Fruit fly (Drosophila melanogaster) whole organism, prepupa: ENCODE results near the gene CG31680.
A peak's percentile ranks its signal among the peaks of the same experiment; 100 is the strongest.

Experiments
- Blimp-1 ChIP-seq: fragments of 200-800 bp; sonication (Bioruptor generic); optimal IDR thresholded peaks from 3 replicates; lab custom pipeline; 2017; ENCODE audit warnings: missing biosample characterization, missing genetic modification characterization, mild to moderate bottlenecking, moderate library complexity, missing genetic modification reagents
- CG10631 ChIP-seq: fragments of 200-800 bp; sonication (Bioruptor generic); optimal IDR thresholded peaks from 2 replicates; lab custom pipeline; 2016; ENCODE audit warnings: missing biosample characterization, missing genetic modification characterization
- CG10669 ChIP-seq: fragments of 200-800 bp; sonication (Bioruptor generic); optimal IDR thresholded peaks from 3 replicates; lab custom pipeline; 2018; ENCODE audit warnings: missing biosample characterization, mild to moderate bottlenecking, missing genetic modification characterization, moderate library complexity
- CG11762 ChIP-seq: fragments of 200-800 bp; sonication (Bioruptor generic); optimal IDR thresholded peaks from 3 replicates; lab custom pipeline; 2016; ENCODE audit warnings: missing biosample characterization, missing genetic modification characterization; ENCODE audit not compliant: insufficient read depth
- CG11902 ChIP-seq: fragments of 200-800 bp; sonication (Bioruptor generic); optimal IDR thresholded peaks from 3 replicates; lab custom pipeline; 2016; ENCODE audit warnings: missing biosample characterization, missing genetic modification characterization
- CG1621 ChIP-seq: fragments of 200-800 bp; sonication (Bioruptor generic); optimal IDR thresholded peaks from 3 replicates; lab custom pipeline; 2018; ENCODE audit warnings: missing biosample characterization, mild to moderate bottlenecking, missing genetic modification characterization
- CG3032 ChIP-seq: fragments of 200-800 bp; optimal IDR thresholded peaks from 2 replicates; lab custom pipeline; 2019; ENCODE audit warnings: missing biosample characterization, mild to moderate bottlenecking, missing genetic modification characterization, moderate library complexity
- CG34406 ChIP-seq: fragments of 200-800 bp; sonication (Bioruptor generic); optimal IDR thresholded peaks from 3 replicates; lab custom pipeline; 2016; ENCODE audit warnings: missing biosample characterization, missing genetic modification characterization
- CG3919 ChIP-seq: fragments of 200-800 bp; sonication (Bioruptor generic); optimal IDR thresholded peaks from 3 replicates; lab custom pipeline; 2016; ENCODE audit warnings: missing biosample characterization, missing genetic modification characterization
- CG6163 ChIP-seq: fragments of 200-800 bp; sonication (Bioruptor generic); IDR thresholded peaks from 3 replicates; pipeline ENCODE4 v1.3.6; 2022; ENCODE audit warnings: missing biosample characterization, missing genetic modification characterization
- CG6276 ChIP-seq: fragments of 200-800 bp; sonication (Bioruptor generic); optimal IDR thresholded peaks from 2 replicates; lab custom pipeline; 2017; ENCODE audit warnings: missing biosample characterization, mild to moderate bottlenecking, missing genetic modification characterization
- CG6854 ChIP-seq: fragments of 200-800 bp; sonication (Bioruptor generic); optimal IDR thresholded peaks from 2 replicates; lab custom pipeline; 2017; ENCODE audit warnings: missing biosample characterization, mild to moderate bottlenecking, missing genetic modification characterization
- CG8319 ChIP-seq: fragments of 200-800 bp; sonication (Bioruptor generic); optimal IDR thresholded peaks from 3 replicates; lab custom pipeline; 2016; ENCODE audit warnings: missing biosample characterization, missing genetic modification characterization
- CG8632 ChIP-seq: fragments of 200-800 bp; sonication (Bioruptor generic); optimal IDR thresholded peaks from 3 replicates; lab custom pipeline; 2016; ENCODE audit warnings: missing biosample characterization, missing genetic modification characterization
- CG9139 ChIP-seq: fragments of 200-800 bp; sonication (Bioruptor generic); optimal IDR thresholded peaks from 3 replicates; lab custom pipeline; 2017; ENCODE audit warnings: missing biosample characterization, mild to moderate bottlenecking, missing genetic modification characterization
- Eip75B ChIP-seq: fragments of 200-800 bp; sonication (Bioruptor generic); optimal IDR thresholded peaks from 3 replicates; lab custom pipeline; 2016; ENCODE audit warnings: missing biosample characterization, missing genetic modification characterization
- Eip78C ChIP-seq: fragments of 200-800 bp; sonication (Bioruptor generic); peaks from one replicate; lab custom pipeline; 2016; ENCODE audit warnings: missing biosample characterization, missing genetic modification characterization
- Eip93F ChIP-seq: fragments of 200-800 bp; sonication (Bioruptor generic); optimal IDR thresholded peaks from 2 replicates; lab custom pipeline; 2016; ENCODE audit warnings: missing biosample characterization, mild to moderate bottlenecking, missing genetic modification characterization
- Ets21C ChIP-seq: fragments of 200-800 bp; sonication (Bioruptor generic); optimal IDR thresholded peaks from 3 replicates; lab custom pipeline; 2016; ENCODE audit warnings: missing biosample characterization, missing genetic modification characterization
- Ets96B ChIP-seq: fragments of 200-800 bp; optimal IDR thresholded peaks from 2 replicates; lab custom pipeline; 2019; ENCODE audit warnings: missing biosample characterization, mild to moderate bottlenecking, missing genetic modification characterization, moderate library complexity
- Gug ChIP-seq: fragments of 200-800 bp; sonication (Bioruptor generic); IDR thresholded peaks from 2 replicates; pipeline ENCODE4 v1.3.6; 2022; ENCODE audit warnings: missing biosample characterization, missing genetic modification characterization
- Hr38 ChIP-seq: sonication (Bioruptor generic); optimal IDR thresholded peaks from 2 replicates; lab custom pipeline; 2016; ENCODE audit warnings: missing biosample characterization, missing genetic modification characterization
- Hr4 ChIP-seq: fragments of 200-800 bp; sonication (Bioruptor generic); optimal IDR thresholded peaks from 3 replicates; lab custom pipeline; 2016; ENCODE audit warnings: missing biosample characterization, missing genetic modification characterization
- Lpt ChIP-seq: fragments of 200-800 bp; sonication (Bioruptor generic); optimal IDR thresholded peaks from 3 replicates; lab custom pipeline; 2016; ENCODE audit warnings: missing biosample characterization, missing genetic modification characterization
- OdsH ChIP-seq: fragments of 200-800 bp; sonication (Bioruptor generic); optimal IDR thresholded peaks from 3 replicates; lab custom pipeline; 2016; ENCODE audit warnings: missing biosample characterization, missing genetic modification characterization
- Sox102F ChIP-seq: fragments of 200-800 bp; sonication (Bioruptor generic); optimal IDR thresholded peaks from 2 replicates; lab custom pipeline; 2016; ENCODE audit warnings: missing biosample characterization, mild to moderate bottlenecking, missing genetic modification characterization
- Sox15 ChIP-seq: fragments of 200-800 bp; sonication (Bioruptor generic); optimal IDR thresholded peaks from 3 replicates; lab custom pipeline; 2016; ENCODE audit warnings: missing biosample characterization, missing genetic modification characterization
- achi ChIP-seq: fragments of 200-800 bp; sonication (Bioruptor generic); optimal IDR thresholded peaks from 3 replicates; lab custom pipeline; 2016; ENCODE audit warnings: missing biosample characterization, missing genetic modification characterization
- acj6 ChIP-seq: fragments of 200-800 bp; sonication (Bioruptor generic); optimal IDR thresholded peaks from 3 replicates; lab custom pipeline; 2016; ENCODE audit warnings: missing biosample characterization, missing genetic modification characterization
- cyc ChIP-seq: fragments of 200-800 bp; sonication (Bioruptor generic); optimal IDR thresholded peaks from 3 replicates; lab custom pipeline; 2016; ENCODE audit warnings: missing biosample characterization, missing genetic modification characterization
- dsx ChIP-seq: fragments of 200-800 bp; optimal IDR thresholded peaks from 3 replicates; lab custom pipeline; 2019; ENCODE audit warnings: missing biosample characterization, mild to moderate bottlenecking, missing genetic modification characterization, moderate library complexity; ENCODE audit not compliant: poor library complexity, severe bottlenecking
- eg ChIP-seq: fragments of 200-800 bp; sonication (Bioruptor generic); IDR thresholded peaks from 3 replicates; pipeline ENCODE4 v1.3.6; 2022; ENCODE audit warnings: missing biosample characterization, missing genetic modification characterization
- fd59A ChIP-seq: fragments of 200-800 bp; sonication (Bioruptor generic); optimal IDR thresholded peaks from 2 replicates; lab custom pipeline; 2017; ENCODE audit warnings: missing biosample characterization, mild to moderate bottlenecking, missing genetic modification characterization, missing genetic modification reagents
- fkh ChIP-seq: fragments of 200-800 bp; sonication (Bioruptor generic); optimal IDR thresholded peaks from 3 replicates; lab custom pipeline; 2017; ENCODE audit warnings: missing biosample characterization, mild to moderate bottlenecking, missing genetic modification characterization, moderate library complexity
- net ChIP-seq: fragments of 200-800 bp; sonication (Bioruptor generic); optimal IDR thresholded peaks from 3 replicates; lab custom pipeline; 2016; ENCODE audit warnings: missing biosample characterization, missing genetic modification characterization
- pdm3 ChIP-seq: fragments of 200-800 bp; sonication (Bioruptor generic); optimal IDR thresholded peaks from 3 replicates; lab custom pipeline; 2016; ENCODE audit warnings: missing biosample characterization, missing genetic modification characterization
- spab ChIP-seq: fragments of 200-800 bp; sonication (Bioruptor generic); optimal IDR thresholded peaks from 2 replicates; lab custom pipeline; 2017; ENCODE audit warnings: missing biosample characterization, mild to moderate bottlenecking, missing genetic modification characterization, missing genetic modification reagents
- ss ChIP-seq, 2 experiments: fragments of 200-800 bp; sonication (Bioruptor generic); optimal IDR thresholded peaks; 2 replicates in 1 of 2; 3 replicates in 1 of 2; lab custom pipeline; 2017 to 2018; ENCODE audit warnings: mild to moderate bottlenecking in 2 of 2, missing biosample characterization in 2 of 2, missing genetic modification characterization in 2 of 2, moderate library complexity in 1 of 2
- svp ChIP-seq: fragments of 200-800 bp; sonication (Bioruptor generic); peaks from one replicate; lab custom pipeline; 2016; ENCODE audit warnings: missing biosample characterization, missing genetic modification characterization
- vri ChIP-seq: fragments of 200-800 bp; sonication (Bioruptor generic); optimal IDR thresholded peaks from 3 replicates; lab custom pipeline; 2016; ENCODE audit warnings: missing biosample characterization, mild to moderate bottlenecking, missing genetic modification characterization

The CG31680 gene

dm6 chr2L:20634215-20634614, 5.7 kb upstream of the CG31680 start, which contains the start of gene CG17472:
CG17472 (plus strand) TSS chr2L:20634515.
- no peak for TF ChIP-seq Ets21C (GFP tag; lab: Kevin White, UChicago)

dm6 chr2L:20638413-20638812, 1.5 kb upstream of the CG31680 start:
- TF ChIP-seq CG6163 (GFP tag; lab: Robert Waterston, UW) (peak; percentile 15; the same call in 1 of the 3 replicates), svp (GFP tag; lab: Kevin White, UChicago) (peak; percentile 54), CG3919 (GFP tag; lab: Kevin White, UChicago) (peak; percentile 12), CG1621 (tag; lab: Kevin White, UChicago) (peak; percentile 58), CG3032 (no peak), CG8319 (GFP tag; lab: Kevin White, UChicago) (no peak), Lpt (GFP tag; lab: Kevin White, UChicago) (no peak), Eip78C (peak; percentile 71)

dm6 chr2L:20640617-20641016, 696 bp downstream of the CG31680 start, which contains the start of gene Sfp38D:
Sfp38D (plus strand) TSS chr2L:20640917.
- no peak for TF ChIP-seq Ets96B (tag; lab: Kevin White, UChicago)
- no peak for TF ChIP-seq CG6854 (GFP tag; lab: Kevin White, UChicago)
- TF ChIP-seq spab (GFP tag; lab: Kevin White, UChicago) = no peak
- TF ChIP-seq fkh (GFP tag; lab: Kevin White, UChicago) = no peak
- no peak for TF ChIP-seq dsx
- no peak for TF ChIP-seq eg
- no peak for TF ChIP-seq CG6163 (GFP tag; lab: Robert Waterston, UW)
- TF ChIP-seq Hr4 (GFP tag; lab: Kevin White, UChicago) = no peak
- no peak for TF ChIP-seq CG6276
- TF ChIP-seq CG9139 (GFP tag; lab: Kevin White, UChicago) = no peak
- TF ChIP-seq CG8632 (GFP tag; lab: Kevin White, UChicago) = no peak
- no peak for TF ChIP-seq Blimp-1
- no peak for TF ChIP-seq OdsH (GFP tag; lab: Kevin White, UChicago)
- TF ChIP-seq CG10631 (GFP tag; lab: Kevin White, UChicago) = no peak
- no peak for TF ChIP-seq Hr38 (GFP tag; lab: Kevin White, UChicago)
- no peak for TF ChIP-seq CG1621 (tag; lab: Kevin White, UChicago)
- no peak for TF ChIP-seq CG10669 (GFP tag; lab: Kevin White, UChicago)

dm6 chr2L:20643144-20643543, 3.2 kb downstream of the CG31680 start, which contains the start of gene CG17470:
CG17470 (minus strand) TSS chr2L:20643244.
- no peak for TF ChIP-seq vri (GFP tag; lab: Kevin White, UChicago)
- TF ChIP-seq CG11762 = no peak
- TF ChIP-seq CG8319 (GFP tag; lab: Kevin White, UChicago) = no peak
- no peak for TF ChIP-seq Eip93F
- no peak for TF ChIP-seq net (GFP tag; lab: Kevin White, UChicago)
- TF ChIP-seq CG6854 (GFP tag; lab: Kevin White, UChicago) = no peak
- no peak for TF ChIP-seq Gug (GFP tag; lab: Robert Waterston, UW)
- TF ChIP-seq Ets96B (tag; lab: Kevin White, UChicago) = no peak
- no peak for TF ChIP-seq fd59A (GFP tag; lab: Kevin White, UChicago)
- no peak for TF ChIP-seq CG10631 (GFP tag; lab: Kevin White, UChicago)
- TF ChIP-seq acj6 (GFP tag; lab: Kevin White, UChicago) = no peak
- no peak for TF ChIP-seq Sox102F
- no peak for TF ChIP-seq Ets21C (GFP tag; lab: Kevin White, UChicago)
- no peak for TF ChIP-seq CG3919 (GFP tag; lab: Kevin White, UChicago)
- no peak for TF ChIP-seq pdm3 (GFP tag; lab: Kevin White, UChicago)

- TF ChIP-seq achi (GFP tag; lab: Kevin White, UChicago) = peak; percentile 94
- peak; percentile 92 for TF ChIP-seq dsx
- TF ChIP-seq Sox102F = peak; percentile 91
- peak; percentile 83 for TF ChIP-seq CG11902
- TF ChIP-seq CG10669 (GFP tag; lab: Kevin White, UChicago) = peak; percentile 93
- no peak for TF ChIP-seq Hr38 (GFP tag; lab: Kevin White, UChicago)
- TF ChIP-seq fd59A (GFP tag; lab: Kevin White, UChicago) = peak; percentile 93
- TF ChIP-seq CG3032 = peak; percentile 95
- TF ChIP-seq ss (GFP tag; optimal IDR thresholded peaks at IDR 0.05; lab: Kevin White, UChicago) = peak in 1 of 2 experiments; percentile 94
- TF ChIP-seq CG34406 (GFP tag; lab: Kevin White, UChicago) = peak; percentile 92
- peak; percentile 89 for TF ChIP-seq CG11762
- TF ChIP-seq CG1621 (tag; lab: Kevin White, UChicago) = peak; percentile 87
- TF ChIP-seq Hr4 (GFP tag; lab: Kevin White, UChicago) = peak; percentile 95
- peak; percentile 86 for TF ChIP-seq Sox15
- TF ChIP-seq cyc (GFP tag; lab: Kevin White, UChicago) = peak; percentile 92
- TF ChIP-seq Eip75B (GFP tag; lab: Kevin White, UChicago) = peak; percentile 93
- TF ChIP-seq Ets96B (tag; lab: Kevin White, UChicago) = peak; percentile 93
- peak; percentile 95 for TF ChIP-seq acj6 (GFP tag; lab: Kevin White, UChicago)
- peak; percentile 87 for TF ChIP-seq Ets21C (GFP tag; lab: Kevin White, UChicago)
- TF ChIP-seq CG8319 (GFP tag; lab: Kevin White, UChicago) = peak; percentile 88
Measured at dm6 chr2L:20645394-20645869, 5.5 kb downstream of the CG31680 start, which contains the start of the genes phr6-4 and CG2608. phr6-4 (minus strand) TSS chr2L:20645791. CG2608 (plus strand) TSS chr2L:20645822.
